In genomic region chr3L:11447022-11447728, dm6 we compare ENCODE assay signal across 1 fruit fly cellular context.
TF ChIP-seq lines count a peak whose summit lies in the region.

No protein-coding gene starts in this region.

TF ChIP-seq in whole organism, embryonic, 481 proteins besides CTCF, POLR2A, EP300 and RAD21 (continued from another document):
- TF ChIP-seq Camta (GFP tag; optimal IDR thresholded peaks at IDR 0.05; lab: Kevin White, UChicago), result no peak
- no peak for TF ChIP-seq CG7745 (tag; optimal IDR thresholded peaks at IDR 0.05; lab: Kevin White, UChicago)
- no peak for TF ChIP-seq gfzf (GFP tag; optimal IDR thresholded peaks at IDR 0.05; lab: Kevin White, UChicago)
- no peak for TF ChIP-seq ftz-f1 (GFP tag; optimal IDR thresholded peaks at IDR 0.05; lab: Kevin White, UChicago)
- peak; percentile 74 for TF ChIP-seq nom (GFP tag; optimal IDR thresholded peaks at IDR 0.05; lab: Kevin White, UChicago)
- peak; percentile 10 for TF ChIP-seq CG7839 (tag; optimal IDR thresholded peaks at IDR 0.05; lab: Kevin White, UChicago)
- TF ChIP-seq Elba2 (GFP tag; optimal IDR thresholded peaks at IDR 0.05; lab: Kevin White, UChicago), result no peak
- no peak for TF ChIP-seq Doc3 (GFP tag; IDR thresholded peaks at IDR 0.05; lab: Robert Waterston, UW; ENCODE audit: partially characterized antibody)
- TF ChIP-seq Blimp-1 (GFP tag; optimal IDR thresholded peaks at IDR 0.05; lab: Kevin White, UChicago), result peak; percentile 47
- TF ChIP-seq lbe (GFP tag; optimal IDR thresholded peaks at IDR 0.05; lab: Kevin White, UChicago), result no peak
- TF ChIP-seq BEAF-32 (GFP tag; optimal IDR thresholded peaks at IDR 0.05; lab: Kevin White, UChicago), result no peak
- no peak for TF ChIP-seq CG4730 (GFP tag; IDR thresholded peaks at IDR 0.05; lab: Robert Waterston, UW)
- TF ChIP-seq h (optimal IDR thresholded peaks at IDR 0.05; lab: Kevin White, UChicago), result no peak
- no peak for TF ChIP-seq Mes4 (GFP tag; optimal IDR thresholded peaks at IDR 0.05; lab: Kevin White, UChicago)
- no peak for TF ChIP-seq Taf1 (GFP tag; IDR thresholded peaks at IDR 0.05; lab: Robert Waterston, UW)
- TF ChIP-seq CG6254 (GFP tag; optimal IDR thresholded peaks at IDR 0.05; lab: Kevin White, UChicago), result peak; percentile 28
- TF ChIP-seq CG11504 (tag; optimal IDR thresholded peaks at IDR 0.05; lab: Kevin White, UChicago), result peak; percentile 46
- TF ChIP-seq E2f2 (GFP tag; IDR thresholded peaks at IDR 0.05; lab: Robert Waterston, UW), result no peak
- TF ChIP-seq CG6813 (GFP tag; optimal IDR thresholded peaks at IDR 0.05; lab: Kevin White, UChicago), result peak; percentile 4
- no peak for TF ChIP-seq CG9797 (GFP tag; optimal IDR thresholded peaks at IDR 0.05; lab: Kevin White, UChicago)
- no peak for TF ChIP-seq CG34422 (GFP tag; IDR thresholded peaks at IDR 0.05; lab: Robert Waterston, UW)
- TF ChIP-seq CG4404 (GFP tag; IDR thresholded peaks at IDR 0.05; lab: Robert Waterston, UW), result no peak
- no peak for TF ChIP-seq CG3163 (GFP tag; optimal IDR thresholded peaks at IDR 0.05; lab: Kevin White, UChicago)
- no peak for TF ChIP-seq MTF-1 (GFP tag; optimal IDR thresholded peaks at IDR 0.05; lab: Kevin White, UChicago; ENCODE audit: borderline replicate concordance)
- TF ChIP-seq PHDP (tag; optimal IDR thresholded peaks at IDR 0.05; lab: Kevin White, UChicago), result no peak
- TF ChIP-seq CG31441 (GFP tag; IDR thresholded peaks at IDR 0.05; lab: Robert Waterston, UW), result peak; percentile 56
- no peak for TF ChIP-seq CG14667 (GFP tag; IDR thresholded peaks at IDR 0.05; lab: Robert Waterston, UW)
- no peak for TF ChIP-seq D (optimal IDR thresholded peaks at IDR 0.05; lab: Kevin White, UChicago)
- TF ChIP-seq D (GFP tag; optimal IDR thresholded peaks at IDR 0.05; lab: Kevin White, UChicago), result peak; percentile 25
- peak; percentile 57 for TF ChIP-seq CG2712 (tag; optimal IDR thresholded peaks at IDR 0.05; lab: Kevin White, UChicago)
- no peak for TF ChIP-seq CG30403 (GFP tag; optimal IDR thresholded peaks at IDR 0.05; lab: Kevin White, UChicago)
- no peak for TF ChIP-seq CG17328 (GFP tag; IDR thresholded peaks at IDR 0.05; lab: Robert Waterston, UW)
- no peak for TF ChIP-seq eve (GFP tag; optimal IDR thresholded peaks at IDR 0.05; lab: Kevin White, UChicago)
- TF ChIP-seq phol (tag; optimal IDR thresholded peaks at IDR 0.05; lab: Kevin White, UChicago), result peak; percentile 46
- TF ChIP-seq ash1 (GFP tag; optimal IDR thresholded peaks at IDR 0.05; lab: Kevin White, UChicago), result no peak
- TF ChIP-seq CG14014 (GFP tag; IDR thresholded peaks at IDR 0.05; lab: Robert Waterston, UW), result no peak
- no peak for TF ChIP-seq NC2β (GFP tag; optimal IDR thresholded peaks at IDR 0.05; lab: Kevin White, UChicago)
- peak; percentile 60 for TF ChIP-seq Med (GFP tag; lab: Kevin White, UChicago)
- no peak for TF ChIP-seq CG10366 (GFP tag; IDR thresholded peaks at IDR 0.05; lab: Robert Waterston, UW)
- TF ChIP-seq D19A (tag; optimal IDR thresholded peaks at IDR 0.05; lab: Kevin White, UChicago), result peak; percentile 63
- TF ChIP-seq CG2889 (GFP tag; IDR thresholded peaks at IDR 0.05; lab: Robert Waterston, UW), result no peak
- TF ChIP-seq CG3407 (GFP tag; optimal IDR thresholded peaks at IDR 0.05; lab: Kevin White, UChicago), result no peak
- no peak for TF ChIP-seq az2 (GFP tag; optimal IDR thresholded peaks at IDR 0.05; lab: Kevin White, UChicago)
- TF ChIP-seq hth (optimal IDR thresholded peaks at IDR 0.05; lab: Kevin White, UChicago), result no peak
- no peak for TF ChIP-seq CG8924 (tag; optimal IDR thresholded peaks at IDR 0.05; lab: Kevin White, UChicago)
- TF ChIP-seq CG17829 (tag; optimal IDR thresholded peaks at IDR 0.05; lab: Kevin White, UChicago), result peak; percentile 29
- no peak for TF ChIP-seq nerfin-1 (tag; optimal IDR thresholded peaks at IDR 0.05; lab: Kevin White, UChicago)
- TF ChIP-seq CG10979 (tag; optimal IDR thresholded peaks at IDR 0.05; lab: Kevin White, UChicago), result peak; percentile 55
- TF ChIP-seq prd (optimal IDR thresholded peaks at IDR 0.05; lab: Kevin White, UChicago), result no peak
- peak; percentile 45; the same call in 2 of the 3 replicates for TF ChIP-seq prd (GFP tag; IDR thresholded peaks at IDR 0.05; lab: Robert Waterston, UW)
- TF ChIP-seq CG31224 (GFP tag; IDR thresholded peaks at IDR 0.05; lab: Robert Waterston, UW), result no peak
- peak; percentile 40 for TF ChIP-seq CG4424 (GFP tag; optimal IDR thresholded peaks at IDR 0.05; lab: Kevin White, UChicago)
- TF ChIP-seq Scr (GFP tag; IDR thresholded peaks at IDR 0.05; lab: Robert Waterston, UW; ENCODE audit: partially characterized antibody), result no peak
- no peak for TF ChIP-seq Hand (GFP tag; optimal IDR thresholded peaks at IDR 0.05; lab: Kevin White, UChicago)
- TF ChIP-seq row (GFP tag; IDR thresholded peaks at IDR 0.05; lab: Robert Waterston, UW), result peak; percentile 26; the same call in 1 of the 3 replicates
- TF ChIP-seq Ptx1 (GFP tag; IDR thresholded peaks at IDR 0.05; lab: Robert Waterston, UW), result peak; percentile 23; the same call in 1 of the 2 replicates
- TF ChIP-seq CG10209 (GFP tag; optimal IDR thresholded peaks at IDR 0.05; lab: Kevin White, UChicago), result no peak
- TF ChIP-seq sima (GFP tag; optimal IDR thresholded peaks at IDR 0.05; lab: Kevin White, UChicago), result no peak
- no peak for TF ChIP-seq p53 (GFP tag; optimal IDR thresholded peaks at IDR 0.05; lab: Kevin White, UChicago)
- no peak for TF ChIP-seq CG12942 (GFP tag; optimal IDR thresholded peaks at IDR 0.05; lab: Kevin White, UChicago)
- peak; percentile 60 for TF ChIP-seq dmrt99B (tag; optimal IDR thresholded peaks at IDR 0.05; lab: Kevin White, UChicago)
- no peak for TF ChIP-seq CG18599 (GFP tag; optimal IDR thresholded peaks at IDR 0.05; lab: Kevin White, UChicago)
- no peak for TF ChIP-seq ttk (GFP tag; IDR thresholded peaks at IDR 0.05; lab: Robert Waterston, UW)
- TF ChIP-seq unc-4 (GFP tag; IDR thresholded peaks at IDR 0.05; lab: Robert Waterston, UW; ENCODE audit: partially characterized antibody), result no peak
- TF ChIP-seq CG10431 (GFP tag; optimal IDR thresholded peaks at IDR 0.05; lab: Kevin White, UChicago), result no peak
- TF ChIP-seq Hsf (GFP tag; optimal IDR thresholded peaks at IDR 0.05; lab: Kevin White, UChicago), result no peak
- TF ChIP-seq pan (optimal IDR thresholded peaks at IDR 0.05; lab: Kevin White, UChicago), result no peak
- TF ChIP-seq pan (GFP tag; optimal IDR thresholded peaks at IDR 0.05 in 1 of 2, IDR thresholded peaks at IDR 0.05 in 1 of 2), result peak in 1 of 2 experiments; percentile 9
- TF ChIP-seq crp (GFP tag; optimal IDR thresholded peaks at IDR 0.05; lab: Kevin White, UChicago), result no peak
- no peak for TF ChIP-seq gce (GFP tag; IDR thresholded peaks at IDR 0.05; lab: Robert Waterston, UW)
- TF ChIP-seq CG10959 (GFP tag; IDR thresholded peaks at IDR 0.05; lab: Robert Waterston, UW), result 0 out of 2 replicates have a peak, but pooled peaks have one; percentile 16
- no peak for TF ChIP-seq Gsc (GFP tag; IDR thresholded peaks at IDR 0.05; lab: Robert Waterston, UW)
- no peak for TF ChIP-seq nau (GFP tag; optimal IDR thresholded peaks at IDR 0.05; lab: Kevin White, UChicago)
- TF ChIP-seq sens-2 (GFP tag; IDR thresholded peaks at IDR 0.05; lab: Robert Waterston, UW), result 0 out of 2 replicates have a peak, but pooled peaks have one; percentile 13
- TF ChIP-seq CG13296 (GFP tag; optimal IDR thresholded peaks at IDR 0.05; lab: Kevin White, UChicago), result no peak
- no peak for TF ChIP-seq danr (GFP tag; IDR thresholded peaks at IDR 0.05; lab: Robert Waterston, UW)
- no peak for TF ChIP-seq ssp (GFP tag; IDR thresholded peaks at IDR 0.05; lab: Robert Waterston, UW)
- TF ChIP-seq CG8944 (GFP tag; optimal IDR thresholded peaks at IDR 0.05; lab: Kevin White, UChicago), result no peak
- TF ChIP-seq esg (GFP tag; conservative IDR thresholded peaks at IDR 0.05; lab: Robert Waterston, UW), result no peak
- no peak for TF ChIP-seq Dek (tag; optimal IDR thresholded peaks at IDR 0.05; lab: Kevin White, UChicago)
- TF ChIP-seq gsb (GFP tag; IDR thresholded peaks at IDR 0.05; lab: Robert Waterston, UW), result no peak
- TF ChIP-seq CG2875 (GFP tag; optimal IDR thresholded peaks at IDR 0.05; lab: Kevin White, UChicago), result no peak
- TF ChIP-seq Six4 (GFP tag; optimal IDR thresholded peaks at IDR 0.05; lab: Kevin White, UChicago), result no peak
- no peak for TF ChIP-seq Meics (GFP tag; optimal IDR thresholded peaks at IDR 0.05; lab: Kevin White, UChicago)
- peak; percentile 46 for TF ChIP-seq Sox100B (GFP tag; optimal IDR thresholded peaks at IDR 0.05; lab: Kevin White, UChicago)
- TF ChIP-seq CG10267 (tag; optimal IDR thresholded peaks at IDR 0.05; lab: Kevin White, UChicago), result peak; percentile 2
- TF ChIP-seq Lpt (GFP tag; optimal IDR thresholded peaks at IDR 0.05; lab: Kevin White, UChicago), result no peak
- TF ChIP-seq Opbp (GFP tag; IDR thresholded peaks at IDR 0.05; lab: Robert Waterston, UW; ENCODE audit: partially characterized antibody), result no peak
- 0 out of 2 replicates have a peak, but pooled peaks have one; percentile 28 for TF ChIP-seq vvl (GFP tag; IDR thresholded peaks at IDR 0.05; lab: Robert Waterston, UW)
- TF ChIP-seq CG14710 (tag; optimal IDR thresholded peaks at IDR 0.05; lab: Kevin White, UChicago), result peak; percentile 22
- TF ChIP-seq nmo (GFP tag; optimal IDR thresholded peaks at IDR 0.05; lab: Kevin White, UChicago), result peak; percentile 32
- TF ChIP-seq CG18619 (GFP tag; optimal IDR thresholded peaks at IDR 0.05; lab: Kevin White, UChicago), result no peak
